Worm (Caenorhabditis elegans) whole organism, L4 larva: ENCODE data around the gene ssp-36.
A peak's percentile ranks its signal among the peaks of the same experiment; 100 is the strongest.

ENCODE experiments used
- F26F4.8 ChIP-seq: fragments of 200-800 bp; sonication (Bioruptor generic); conservative IDR thresholded peaks from 2 replicates; pipeline ENCODE4 v1.3.6; 2022; ENCODE audit warnings: missing genetic modification characterization, missing compliant biosample characterization
- F37D6.2 ChIP-seq: sonication (generic microtip); optimal IDR thresholded peaks from 2 replicates; lab custom pipeline; 2016; ENCODE audit warnings: mild to moderate bottlenecking, missing genetic modification characterization, missing compliant biosample characterization
- R02D3.7 ChIP-seq: fragments of 150-350 bp; sonication (generic microtip); optimal IDR thresholded peaks from 3 replicates; lab custom pipeline; 2014; ENCODE audit warnings: missing biosample characterization, missing genetic modification characterization
- T26A8.4 ChIP-seq: fragments of 200-800 bp; sonication (Bioruptor generic); IDR thresholded peaks from 2 replicates; pipeline ENCODE4 v1.3.6; 2022; ENCODE audit warnings: missing genetic modification characterization, missing compliant biosample characterization
- Y105C5A.15 ChIP-seq: fragments of 200-800 bp; sonication (Bioruptor generic); IDR thresholded peaks from 2 replicates; pipeline ENCODE4 v1.3.6; 2022; ENCODE audit warnings: missing genetic modification characterization, missing compliant biosample characterization
- ZK337.2 ChIP-seq: fragments of 200-800 bp; sonication (Bioruptor generic); IDR thresholded peaks from 2 replicates; pipeline ENCODE4 v1.3.6; 2022; ENCODE audit warnings: missing genetic modification reagents, missing genetic modification characterization, missing compliant biosample characterization
- ZK546.5 ChIP-seq, 2 experiments: sonication (generic microtip); optimal IDR thresholded peaks; 2 replicates each; lab custom pipeline; 2017; ENCODE audit warnings: missing biosample characterization in 2 of 2, missing genetic modification characterization in 2 of 2
- aha-1 ChIP-seq: fragments of 150-350 bp; peaks from one replicate; lab custom pipeline; 2014; ENCODE audit warnings: missing biosample characterization, missing genetic modification characterization
- ceh-20 ChIP-seq: fragments of 200-800 bp; sonication (Bioruptor generic); IDR thresholded peaks from 2 replicates; pipeline ENCODE4 v1.3.6; 2022; ENCODE audit warnings: missing genetic modification reagents, missing genetic modification characterization, missing compliant biosample characterization
- cey-2 ChIP-seq: sonication (generic microtip); optimal IDR thresholded peaks from 3 replicates; lab custom pipeline; 2017; ENCODE audit warnings: missing genetic modification characterization, mild to moderate bottlenecking, missing compliant biosample characterization, antibody characterized with exemption, borderline replicate concordance; ENCODE audit not compliant: insufficient read depth
- ctbp-1 ChIP-seq: fragments of 200-800 bp; sonication (Bioruptor generic); IDR thresholded peaks from 2 replicates; pipeline ENCODE4 v1.3.6; 2022; ENCODE audit warnings: missing genetic modification reagents, missing genetic modification characterization, missing compliant biosample characterization
- daf-8 ChIP-seq: fragments of 200-800 bp; sonication (Bioruptor generic); IDR thresholded peaks from 2 replicates; pipeline ENCODE4 v1.3.6; 2022; ENCODE audit warnings: missing genetic modification characterization, missing compliant biosample characterization
- dmd-8 ChIP-seq: fragments of 200-800 bp; sonication (Bioruptor generic); IDR thresholded peaks from 2 replicates; pipeline ENCODE4 v1.3.6; 2022; ENCODE audit warnings: missing genetic modification characterization, missing compliant biosample characterization
- dpl-1 ChIP-seq: fragments of 150-350 bp; optimal IDR thresholded peaks from 2 replicates; lab custom pipeline; 2014; ENCODE audit warnings: missing biosample characterization, missing genetic modification reagents, missing genetic modification characterization
- duxl-1 ChIP-seq: sonication (generic microtip); optimal IDR thresholded peaks from 2 replicates; lab custom pipeline; 2016; ENCODE audit warnings: mild to moderate bottlenecking, missing genetic modification characterization, moderate library complexity, missing compliant biosample characterization; ENCODE audit not compliant: poor library complexity
- fos-1 ChIP-seq: fragments of 150-350 bp; optimal IDR thresholded peaks from 2 replicates; lab custom pipeline; 2014; ENCODE audit warnings: missing biosample characterization, missing genetic modification characterization
- hif-1 ChIP-seq, 2 experiments: sonication (generic microtip); optimal IDR thresholded peaks; 2 replicates each; lab custom pipeline; 2016 to 2017; ENCODE audit warnings: missing compliant biosample characterization in 2 of 2, missing genetic modification characterization in 2 of 2, missing genetic modification reagents in 2 of 2, missing genotype in 2 of 2, mild to moderate bottlenecking in 1 of 2
- lin-15B ChIP-seq: fragments of 150-350 bp; sonication (generic microtip); optimal IDR thresholded peaks from 3 replicates; lab custom pipeline; 2014; ENCODE audit warnings: missing biosample characterization, missing genetic modification characterization
- lin-38 ChIP-seq: fragments of 200-800 bp; sonication (Bioruptor generic); IDR thresholded peaks from 2 replicates; pipeline ENCODE4 v1.3.6; 2022; ENCODE audit warnings: missing genetic modification reagents, missing genetic modification characterization, missing compliant biosample characterization
- lir-3 ChIP-seq: sonication (generic microtip); optimal IDR thresholded peaks from 2 replicates; lab custom pipeline; 2016; ENCODE audit warnings: mild to moderate bottlenecking, missing genetic modification characterization, missing compliant biosample characterization
- lsy-2 ChIP-seq, 2 experiments: fragments of 150-350 bp in 1 of 2; sonication (generic microtip) in 1 of 2; optimal IDR thresholded peaks; 2 replicates each; lab custom pipeline; 2014 to 2017; ENCODE audit warnings: missing biosample characterization in 2 of 2, missing genetic modification characterization in 2 of 2
- madf-5 ChIP-seq, 2 experiments: fragments of 200-800 bp; sonication (Bioruptor generic); IDR thresholded peaks; 2 replicates each; pipeline ENCODE4 v1.3.6; 2022; ENCODE audit warnings: missing compliant biosample characterization in 2 of 2, missing genetic modification characterization in 2 of 2
- mdl-1 ChIP-seq, 2 experiments: fragments of 150-350 bp in 1 of 2; sonication (generic microtip) in 1 of 2; optimal IDR thresholded peaks; 2 replicates each; lab custom pipeline; 2014 to 2017; ENCODE audit warnings: missing biosample characterization in 2 of 2, missing genetic modification characterization in 2 of 2
- nhr-111 ChIP-seq: fragments of 200-800 bp; sonication (Bioruptor generic); optimal IDR thresholded peaks from 2 replicates; lab custom pipeline; 2018; ENCODE audit warnings: mild to moderate bottlenecking, missing genetic modification characterization, missing compliant biosample characterization
- nhr-28 ChIP-seq: fragments of 150-350 bp; optimal IDR thresholded peaks from 2 replicates; lab custom pipeline; 2014; ENCODE audit warnings: missing biosample characterization, missing genetic modification characterization
- nhr-41 ChIP-seq: fragments of 200-800 bp; sonication (Bioruptor generic); IDR thresholded peaks from 2 replicates; pipeline ENCODE4 v1.3.6; 2022; ENCODE audit warnings: missing genetic modification reagents, missing genetic modification characterization, missing compliant biosample characterization
- nhr-42 ChIP-seq: fragments of 200-800 bp; sonication (Bioruptor generic); IDR thresholded peaks from 2 replicates; pipeline ENCODE4 v1.3.6; 2022; ENCODE audit warnings: missing genetic modification characterization, missing compliant biosample characterization
- php-3 ChIP-seq: fragments of 200-800 bp; sonication (Bioruptor generic); IDR thresholded peaks from 2 replicates; pipeline ENCODE4 v1.3.6; 2022; ENCODE audit warnings: missing genetic modification reagents, missing genetic modification characterization, missing compliant biosample characterization
- pqm-1 ChIP-seq: sonication (generic microtip); optimal IDR thresholded peaks from 2 replicates; lab custom pipeline; 2017; ENCODE audit warnings: missing biosample characterization, missing genetic modification characterization
- set-16 ChIP-seq: fragments of 200-800 bp; sonication (Bioruptor generic); IDR thresholded peaks from 2 replicates; pipeline ENCODE4 v1.3.6; 2022; ENCODE audit warnings: missing genetic modification reagents, missing genetic modification characterization, missing compliant biosample characterization
- snpc-1.2 ChIP-seq: fragments of 200-800 bp; sonication (Bioruptor generic); IDR thresholded peaks from 2 replicates; pipeline ENCODE4 v1.3.6; 2022; ENCODE audit warnings: missing genetic modification reagents, missing genetic modification characterization, missing compliant biosample characterization
- snpc-4 ChIP-seq: fragments of 150-350 bp; optimal IDR thresholded peaks from 2 replicates; lab custom pipeline; 2014; ENCODE audit warnings: missing biosample characterization, missing genetic modification characterization
- spr-1 ChIP-seq: sonication (generic microtip); optimal IDR thresholded peaks from 2 replicates; lab custom pipeline; 2016; ENCODE audit warnings: mild to moderate bottlenecking, missing genetic modification characterization, missing compliant biosample characterization
- tag-97 ChIP-seq: fragments of 200-800 bp; sonication (Bioruptor generic); IDR thresholded peaks from 2 replicates; pipeline ENCODE4 v1.3.6; 2022; ENCODE audit warnings: missing genetic modification characterization, missing compliant biosample characterization
- unc-62 ChIP-seq, 3 experiments: fragments of 150-350 bp in 1 of 3; sonication (generic microtip); optimal IDR thresholded peaks in 2 of 3; peaks in 1 of 3; 1 replicate in 1 of 3; 2 replicates in 2 of 3; lab custom pipeline; 2014 to 2017; ENCODE audit warnings: missing biosample characterization in 3 of 3, missing genetic modification characterization in 3 of 3, missing genetic modification reagents in 3 of 3, missing genotype in 1 of 3
- zfp-2 ChIP-seq: sonication (generic microtip); optimal IDR thresholded peaks from 2 replicates; lab custom pipeline; 2016; ENCODE audit warnings: mild to moderate bottlenecking, missing genetic modification characterization, missing compliant biosample characterization
- zip-11 ChIP-seq: fragments of 200-800 bp; sonication (Bioruptor generic); IDR thresholded peaks from 2 replicates; pipeline ENCODE4 v1.3.6; 2022; ENCODE audit warnings: missing genetic modification characterization, missing compliant biosample characterization

The ssp-36 gene

ce11 chrIV:9755713-9756112 lies 10.4 kb downstream of the ssp-36 start:
- TF ChIP-seq nhr-28 (tag; lab: Kevin White, UChicago) = peak; percentile 61
- TF ChIP-seq snpc-4 (tag; lab: Kevin White, UChicago) = no peak

ce11 chrIV:9748342-9748741 lies 17.8 kb downstream of the ssp-36 start, which contains the start of gene C28D4.8:
C28D4.8 (minus strand) TSS chrIV:9748442.
- TF ChIP-seq zfp-2 = no peak
- no peak for TF ChIP-seq F37D6.2
- TF ChIP-seq php-3 (GFP tag; lab: Robert Waterston, UW) = no peak
- no peak for TF ChIP-seq ceh-20 (GFP tag; lab: Robert Waterston, UW)
- TF ChIP-seq, all 104 proteins: peak for 0

- TF ChIP-seq pqm-1 = no peak
- TF ChIP-seq mdl-1 (tag; optimal IDR thresholded peaks at IDR 0.05; lab: Kevin White, UChicago) = no peak
- no peak for TF ChIP-seq snpc-1.2 (GFP tag; lab: Robert Waterston, UW)
- TF ChIP-seq lin-38 (GFP tag; lab: Robert Waterston, UW) = no peak
- no peak for TF ChIP-seq ZK546.5 (tag; optimal IDR thresholded peaks at IDR 0.05; lab: Kevin White, UChicago)
- no peak for TF ChIP-seq dpl-1
- TF ChIP-seq dmd-8 (GFP tag; lab: Robert Waterston, UW) = no peak
- TF ChIP-seq nhr-111 (GFP tag; lab: Kevin White, UChicago) = no peak
- TF ChIP-seq duxl-1 = no peak
- TF ChIP-seq, all 104 proteins: peak for 0
Observed at ce11 chrIV:9746762-9747161, 19.4 kb downstream of the ssp-36 start, which contains the start of gene C28D4.5. C28D4.5 (minus strand) TSS chrIV:9746862.

ce11 chrIV:9744905-9745304 lies 21.2 kb downstream of the ssp-36 start, which contains the start of gene C28D4.4:
C28D4.4 (minus strand) TSS chrIV:9745005.
- TF ChIP-seq lin-15B (no peak), spr-1 (tag; lab: Kevin White, UChicago) (no peak), Y105C5A.15 (GFP tag; lab: Robert Waterston, UW) (no peak), lsy-2 (tag; optimal IDR thresholded peaks at IDR 0.05; lab: Kevin White, UChicago) (no peak), nhr-41 (no peak), lir-3 (no peak), ctbp-1 (no peak), fos-1 (no peak), madf-5 (GFP tag; IDR thresholded peaks at IDR 0.05; lab: Robert Waterston, UW) (no peak), tag-97 (GFP tag; lab: Robert Waterston, UW) (no peak), daf-8 (GFP tag; lab: Robert Waterston, UW) (no peak), T26A8.4 (GFP tag; lab: Robert Waterston, UW) (no peak), zip-11 (no peak), set-16 (GFP tag; lab: Robert Waterston, UW) (no peak), hif-1 (tag; optimal IDR thresholded peaks at IDR 0.05; lab: Kevin White, UChicago) (no peak), nhr-42 (GFP tag; lab: Robert Waterston, UW) (no peak), R02D3.7 (tag; lab: Kevin White, UChicago) (no peak), pqm-1 (no peak), F26F4.8 (GFP tag; lab: Robert Waterston, UW) (no peak)
- TF ChIP-seq, all 104 proteins: peak for 0

- TF ChIP-seq cey-2 (tag; lab: Kevin White, UChicago) (no peak), unc-62 (GFP tag; optimal IDR thresholded peaks at IDR 0.05 in 1 of 2; lab: Kevin White, UChicago) (no peak), unc-62 (tag; optimal IDR thresholded peaks at IDR 0.05; lab: Kevin White, UChicago) (no peak), aha-1 (tag; lab: Kevin White, UChicago) (peak; percentile 96), zip-11 (no peak), snpc-4 (tag; lab: Kevin White, UChicago) (no peak), ZK337.2 (GFP tag; lab: Robert Waterston, UW) (no peak)
Observed at ce11 chrIV:9742883-9743282, 23.3 kb downstream of the ssp-36 start, which contains the start of gene C28D4.7. C28D4.7 (minus strand) TSS chrIV:9743147.
